Worm (Caenorhabditis elegans) whole organism, L3 larva: ENCODE results near the gene gadr-4.

Experiments
- R02D3.7 ChIP-seq: fragments of 150-350 bp; optimal IDR thresholded peaks from 2 replicates; lab custom pipeline; 2014; ENCODE audit warnings: missing biosample characterization, missing genetic modification characterization
- ZK546.5 ChIP-seq: sonication (generic microtip); optimal IDR thresholded peaks from 2 replicates; lab custom pipeline; 2017; ENCODE audit warnings: missing biosample characterization, missing genetic modification characterization
- ama-1 ChIP-seq: fragments of 150-350 bp; optimal IDR thresholded peaks from 2 replicates; lab custom pipeline; 2018
- ceh-28 ChIP-seq: fragments of 150-350 bp; optimal IDR thresholded peaks from 2 replicates; lab custom pipeline; 2014; ENCODE audit warnings: missing biosample characterization, missing genetic modification reagents, missing genetic modification characterization
- ceh-82 ChIP-seq: fragments of 150-350 bp; optimal IDR thresholded peaks from 2 replicates; lab custom pipeline; 2014; ENCODE audit warnings: missing biosample characterization, missing genetic modification characterization
- ceh-9 ChIP-seq: sonication (generic microtip); optimal IDR thresholded peaks from 2 replicates; lab custom pipeline; 2018; ENCODE audit warnings: missing biosample characterization, missing genetic modification characterization
- daf-12 ChIP-seq: fragments of 150-350 bp; optimal IDR thresholded peaks from 2 replicates; lab custom pipeline; 2014; ENCODE audit warnings: missing biosample characterization, missing genetic modification reagents, missing genetic modification characterization
- egl-5 ChIP-seq: fragments of 150-350 bp; optimal IDR thresholded peaks from 2 replicates; lab custom pipeline; 2017; ENCODE audit warnings: missing biosample characterization, missing genetic modification reagents, missing genetic modification characterization, inconsistent platforms
- elt-1 ChIP-seq: fragments of 150-350 bp; optimal IDR thresholded peaks from 2 replicates; lab custom pipeline; 2014; ENCODE audit warnings: missing biosample characterization, missing genetic modification characterization
- elt-2 ChIP-seq: sonication (generic microtip); optimal IDR thresholded peaks from 2 replicates; lab custom pipeline; 2016; ENCODE audit warnings: missing genetic modification reagents, mild to moderate bottlenecking, missing genetic modification characterization, missing compliant biosample characterization
- elt-3 ChIP-seq, 3 experiments: fragments of 150-350 bp in 1 of 3; sonication (generic microtip) in 2 of 3; optimal IDR thresholded peaks; 2 replicates in 2 of 3; 4 replicates in 1 of 3; lab custom pipeline; 2014 to 2017; ENCODE audit warnings: missing biosample characterization in 3 of 3, missing genetic modification characterization in 3 of 3
- hmg-11 ChIP-seq: sonication (generic microtip); optimal IDR thresholded peaks from 2 replicates; lab custom pipeline; 2016; ENCODE audit warnings: missing genetic modification characterization, missing compliant biosample characterization
- jun-1 ChIP-seq: fragments of 150-350 bp; optimal IDR thresholded peaks from 2 replicates; lab custom pipeline; 2014; ENCODE audit warnings: missing biosample characterization, missing genetic modification reagents, missing genetic modification characterization
- lin-15B ChIP-seq: fragments of 150-350 bp; optimal IDR thresholded peaks from 2 replicates; lab custom pipeline; 2014; ENCODE audit warnings: missing biosample characterization, missing genetic modification characterization
- lin-39 ChIP-seq: fragments of 150-350 bp; optimal IDR thresholded peaks from 2 replicates; lab custom pipeline; 2018; ENCODE audit warnings: missing biosample characterization, missing genetic modification reagents, missing genetic modification characterization
- lsy-12 ChIP-seq: sonication (generic microtip); optimal IDR thresholded peaks from 2 replicates; lab custom pipeline; 2016; ENCODE audit warnings: mild to moderate bottlenecking, missing genetic modification characterization, missing compliant biosample characterization
- mdl-1 ChIP-seq: fragments of 150-350 bp; optimal IDR thresholded peaks from 2 replicates; lab custom pipeline; 2014; ENCODE audit warnings: missing biosample characterization, missing genetic modification characterization
- mml-1 ChIP-seq: fragments of 150-350 bp; sonication (generic microtip); optimal IDR thresholded peaks from 3 replicates; lab custom pipeline; 2014; ENCODE audit warnings: missing biosample characterization, missing genetic modification characterization
- nfya-1 ChIP-seq: sonication (generic microtip); optimal IDR thresholded peaks from 2 replicates; lab custom pipeline; 2017; ENCODE audit warnings: missing genetic modification characterization, mild to moderate bottlenecking, missing compliant biosample characterization, antibody characterized with exemption, moderate library complexity; ENCODE audit not compliant: insufficient read depth
- nhr-11 ChIP-seq: fragments of 150-350 bp; optimal IDR thresholded peaks from 2 replicates; lab custom pipeline; 2014; ENCODE audit warnings: missing biosample characterization, missing genetic modification characterization
- nhr-12 ChIP-seq: fragments of 150-350 bp; optimal IDR thresholded peaks from 2 replicates; lab custom pipeline; 2014; ENCODE audit warnings: missing biosample characterization, missing genetic modification characterization
- nhr-23 ChIP-seq: fragments of 150-350 bp; optimal IDR thresholded peaks from 2 replicates; lab custom pipeline; 2014; ENCODE audit warnings: missing biosample characterization, missing genetic modification reagents, missing genetic modification characterization
- nhr-25 ChIP-seq: sonication (generic microtip); optimal IDR thresholded peaks from 2 replicates; lab custom pipeline; 2017; ENCODE audit warnings: missing biosample characterization, missing genetic modification characterization
- nhr-43 ChIP-seq: sonication (generic microtip); optimal IDR thresholded peaks from 2 replicates; lab custom pipeline; 2016; ENCODE audit warnings: mild to moderate bottlenecking, missing genetic modification characterization, missing compliant biosample characterization; ENCODE audit not compliant: poor library complexity, severe bottlenecking
- nhr-67 ChIP-seq: fragments of 150-350 bp; optimal IDR thresholded peaks from 2 replicates; lab custom pipeline; 2014; ENCODE audit warnings: missing biosample characterization, missing genetic modification characterization
- nhr-77 ChIP-seq: fragments of 150-350 bp; optimal IDR thresholded peaks from 2 replicates; lab custom pipeline; 2014; ENCODE audit warnings: missing biosample characterization, missing genetic modification characterization
- pha-4 ChIP-seq: fragments of 150-350 bp; optimal IDR thresholded peaks from 2 replicates; lab custom pipeline; 2014; ENCODE audit warnings: missing biosample characterization, missing genetic modification reagents, missing genetic modification characterization
- pqm-1 ChIP-seq: fragments of 150-350 bp; optimal IDR thresholded peaks from 2 replicates; lab custom pipeline; 2017; ENCODE audit warnings: missing biosample characterization, missing genetic modification characterization, inconsistent platforms
- sea-2 ChIP-seq: fragments of 150-350 bp; sonication (generic microtip); optimal IDR thresholded peaks from 4 replicates; lab custom pipeline; 2014; ENCODE audit warnings: missing biosample characterization, missing genetic modification reagents, missing genetic modification characterization
- skn-1 ChIP-seq: fragments of 150-350 bp; optimal IDR thresholded peaks from 2 replicates; lab custom pipeline; 2014; ENCODE audit warnings: missing biosample characterization, missing genetic modification characterization
- snpc-4 ChIP-seq: fragments of 150-350 bp; optimal IDR thresholded peaks from 2 replicates; lab custom pipeline; 2014; ENCODE audit warnings: missing biosample characterization, missing genetic modification characterization
- tbx-2 ChIP-seq: sonication (generic microtip); optimal IDR thresholded peaks from 2 replicates; lab custom pipeline; 2016; ENCODE audit warnings: mild to moderate bottlenecking, missing genetic modification characterization, missing compliant biosample characterization
- zag-1 ChIP-seq: fragments of 150-350 bp; optimal IDR thresholded peaks from 2 replicates; lab custom pipeline; 2014; ENCODE audit warnings: missing biosample characterization, missing genetic modification characterization
- ztf-11 ChIP-seq: fragments of 150-350 bp; optimal IDR thresholded peaks from 2 replicates; lab custom pipeline; 2014; ENCODE audit warnings: missing biosample characterization, missing genetic modification characterization
- ztf-4 ChIP-seq: fragments of 150-350 bp; optimal IDR thresholded peaks from 2 replicates; lab custom pipeline; 2014; ENCODE audit warnings: missing biosample characterization, missing genetic modification characterization

The gadr-4 gene

DNA sequence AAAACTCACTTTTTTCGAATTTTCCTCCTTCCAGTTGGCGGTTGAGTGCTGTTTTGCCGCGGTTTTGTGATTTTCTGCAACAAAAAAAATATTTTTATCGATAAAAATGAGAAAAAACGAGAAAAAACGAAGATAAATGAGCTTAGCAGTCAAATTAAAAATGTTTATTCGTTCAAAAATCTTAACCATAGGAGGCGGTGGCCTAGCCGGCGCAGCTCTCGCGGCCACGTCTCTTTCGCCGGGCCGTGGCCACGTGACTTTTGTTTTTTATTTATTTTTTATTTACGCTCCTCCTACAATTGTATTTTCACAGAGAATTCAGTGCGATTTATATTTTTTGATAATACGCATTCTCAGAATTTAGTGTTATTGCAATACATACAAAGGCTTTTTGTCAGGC, 12.7 kb downstream of the gadr-4 start:
- TF ChIP-seq lin-15B (tag; lab: Kevin White, UChicago) (peak; percentile 3), pha-4 (tag; lab: Kevin White, UChicago) (peak; percentile 6), nfya-1 (peak; percentile 21), elt-2 (peak; percentile 21)

DNA sequence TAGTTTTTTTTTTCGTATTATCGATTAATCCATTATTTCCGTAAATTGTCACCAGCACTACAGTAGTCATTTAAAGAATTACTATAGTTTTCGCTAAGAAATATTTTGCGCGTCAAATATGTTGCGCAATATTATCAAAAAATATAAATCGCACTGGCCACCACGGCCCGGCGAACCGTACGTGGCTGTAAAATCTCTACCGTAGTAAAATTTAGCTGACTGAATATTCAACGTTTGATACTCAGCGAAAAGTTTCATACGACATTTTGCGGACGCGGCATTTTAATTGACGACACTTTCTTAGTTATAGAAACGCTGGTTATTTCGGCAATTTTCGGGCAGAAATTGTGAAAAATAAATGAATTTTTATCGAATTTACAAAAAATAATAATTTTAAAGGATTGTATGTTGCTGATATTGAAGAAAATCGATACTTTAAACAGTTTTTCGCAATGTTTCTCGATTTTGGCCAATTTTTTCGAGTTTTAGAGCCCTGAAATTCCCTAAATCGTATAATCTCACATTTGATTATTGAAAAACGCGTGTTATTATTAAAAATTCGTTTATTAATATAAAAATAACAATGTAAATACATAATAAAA, 14.4 kb downstream of the gadr-4 start:
- peak; percentile 30 for TF ChIP-seq tbx-2 (tag; lab: Kevin White, UChicago)
- TF ChIP-seq lsy-12 (tag; lab: Kevin White, UChicago) = peak; percentile 31
- TF ChIP-seq nhr-43 = peak; percentile 58
- TF ChIP-seq nfya-1 = peak; percentile 13
- peak; percentile 22 for TF ChIP-seq lin-15B (tag; lab: Kevin White, UChicago)
- peak; percentile 43 for TF ChIP-seq hmg-11 (tag; lab: Kevin White, UChicago)
- peak; percentile 54 for TF ChIP-seq elt-2
- TF ChIP-seq, all 47 proteins: peak for 7; not testable (repeated sequence) for 40

DNA sequence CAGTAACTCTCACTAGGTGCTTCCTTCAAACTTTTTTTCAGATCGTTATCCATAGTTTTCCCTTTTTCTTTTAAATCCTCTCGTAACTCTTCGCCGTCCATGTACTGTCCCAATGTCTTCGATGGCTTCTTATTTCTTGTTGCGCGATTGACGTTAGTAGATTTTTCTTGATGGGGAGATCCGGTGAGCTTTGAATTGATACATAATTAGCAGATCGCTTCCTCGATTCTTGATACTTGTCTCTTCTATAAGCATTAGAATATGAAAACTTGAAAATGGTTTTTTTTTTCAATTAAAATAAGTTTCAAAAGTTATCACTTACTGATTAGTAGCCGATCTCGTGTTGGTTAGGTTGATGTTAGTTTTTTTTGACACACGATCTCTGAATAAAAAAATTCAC, 17.0 kb downstream of the gadr-4 start, which contains the start of gene K07D4.2:
Gene K07D4.2 (minus strand): TSS at position 101 of the 400 bp plus-strand sequence.
- TF ChIP-seq jun-1 (tag; lab: Kevin White, UChicago) (no peak), ztf-11 (tag; lab: Kevin White, UChicago) (no peak)

DNA sequence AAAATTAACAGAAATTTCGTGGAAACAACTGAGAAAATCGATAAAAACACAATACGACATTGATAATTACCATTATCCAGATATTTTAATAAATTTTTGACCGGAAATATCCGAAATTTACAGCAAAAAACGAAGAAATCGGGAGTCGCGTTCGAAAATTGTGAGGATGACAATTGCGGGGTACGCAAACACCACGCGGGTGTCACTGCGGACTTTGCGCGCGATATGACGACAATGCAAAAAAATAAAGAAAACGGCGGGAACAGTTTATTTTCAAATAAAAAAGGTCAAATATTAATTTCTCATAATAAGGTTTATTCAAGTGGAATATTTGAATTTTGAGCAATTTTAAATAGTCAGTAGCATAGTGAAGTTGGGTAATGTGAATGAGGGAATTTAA, 18.0 kb downstream of the gadr-4 start, which contains the start of gene rpn-11:
Gene rpn-11 (minus strand): TSS at position 198 of the 400 bp plus-strand sequence.
- TF ChIP-seq pqm-1 (tag; lab: Kevin White, UChicago) (peak; percentile 25), mml-1 (no peak), elt-1 (no peak), ama-1 (lab: Kevin White, UChicago) (peak; percentile 25), nhr-43 (peak; percentile 82), snpc-4 (peak; percentile 82), nhr-77 (tag; lab: Kevin White, UChicago) (peak; percentile 50), hmg-11 (tag; lab: Kevin White, UChicago) (peak; percentile 80), mdl-1 (tag; lab: Kevin White, UChicago) (peak; percentile 50), nhr-11 (tag; lab: Kevin White, UChicago) (no peak), jun-1 (tag; lab: Kevin White, UChicago) (peak; percentile 52), zag-1 (tag; lab: Kevin White, UChicago) (no peak), elt-2 (peak; percentile 71), ztf-4 (tag; lab: Kevin White, UChicago) (no peak), elt-3 (tag; optimal IDR thresholded peaks at IDR 0.05; lab: Kevin White, UChicago) (no peak), ZK546.5 (tag; lab: Kevin White, UChicago) (peak; percentile 32), ceh-82 (tag; lab: Kevin White, UChicago) (peak; percentile 52), egl-5 (tag; lab: Kevin White, UChicago) (peak; percentile 9), lsy-12 (tag; lab: Kevin White, UChicago) (peak; percentile 80), lin-15B (tag; lab: Kevin White, UChicago) (peak; percentile 85), ceh-9 (no peak), daf-12 (no peak), nhr-67 (tag; lab: Kevin White, UChicago) (no peak), pha-4 (tag; lab: Kevin White, UChicago) (peak; percentile 88), nhr-25 (tag; lab: Kevin White, UChicago) (peak; percentile 64), nhr-12 (tag; lab: Kevin White, UChicago) (no peak), ceh-28 (tag; lab: Kevin White, UChicago) (peak; percentile 78), skn-1 (tag; lab: Kevin White, UChicago) (peak; percentile 98), R02D3.7 (tag; lab: Kevin White, UChicago) (peak; percentile 83), tbx-2 (tag; lab: Kevin White, UChicago) (peak; percentile 55), lin-39 (tag; lab: Kevin White, UChicago) (peak; percentile 29), nhr-23 (tag; lab: Kevin White, UChicago) (peak; percentile 83), sea-2 (GFP tag; lab: Kevin White, UChicago) (no peak), nfya-1 (peak; percentile 85)
